Worm (Caenorhabditis elegans) whole organism, L1 larva: ENCODE data around the gene frpr-6.

Experiments used
- mdl-1 ChIP-seq, 2 experiments: fragments of 150-350 bp; optimal IDR thresholded peaks; 2 replicates each; lab custom pipeline; 2014 to 2017; ENCODE audit warnings: missing biosample characterization in 2 of 2, missing genetic modification characterization in 2 of 2, inconsistent platforms in 1 of 2
- zag-1 ChIP-seq: fragments of 150-350 bp; optimal IDR thresholded peaks from 2 replicates; lab custom pipeline; 2014; ENCODE audit warnings: missing biosample characterization, missing genetic modification characterization

ce11 chrV:9097213-9097612 is 3.7 kb downstream of the frpr-6 start:
- no peak for TF ChIP-seq zag-1 (tag; lab: Kevin White, UChicago)
- no peak for TF ChIP-seq mdl-1 (tag; optimal IDR thresholded peaks at IDR 0.05; lab: Kevin White, UChicago)
